Fruit fly (Drosophila melanogaster) whole organism, embryonic: Measurements from ENCODE around the gene Atg18b.

Source experiments
- Adf1 ChIP-seq: fragments of 200-800 bp; sonication (Bioruptor generic); IDR thresholded peaks from 2 replicates; pipeline ENCODE4 v1.3.6; 2022; ENCODE audit warnings: missing biosample characterization, missing genetic modification characterization
- Atf-2 ChIP-seq: fragments of 200-800 bp; sonication (Bioruptor generic); optimal IDR thresholded peaks from 2 replicates; lab custom pipeline; 2016; ENCODE audit warnings: missing biosample characterization, missing genetic modification characterization
- Atf3 ChIP-seq: fragments of 200-800 bp; sonication (Bioruptor generic); optimal IDR thresholded peaks from 3 replicates; lab custom pipeline; 2016; ENCODE audit warnings: missing biosample characterization, missing genetic modification characterization
- B-H2 ChIP-seq: fragments of 200-800 bp; sonication (Bioruptor generic); optimal IDR thresholded peaks from 2 replicates; lab custom pipeline; 2018; ENCODE audit warnings: missing biosample characterization, mild to moderate bottlenecking, missing genetic modification characterization
- CG1024 ChIP-seq: fragments of 200-800 bp; sonication (Bioruptor generic); IDR thresholded peaks from 2 replicates; pipeline ENCODE4 v1.3.6; 2022; ENCODE audit warnings: missing biosample characterization, missing genetic modification characterization
- CG10267 ChIP-seq: fragments of 200-800 bp; sonication (Bioruptor generic); optimal IDR thresholded peaks from 2 replicates; lab custom pipeline; 2018; ENCODE audit warnings: missing biosample characterization, mild to moderate bottlenecking, missing genetic modification characterization, moderate library complexity
- CG10979 ChIP-seq: fragments of 200-800 bp; sonication (Bioruptor generic); optimal IDR thresholded peaks from 2 replicates; lab custom pipeline; 2018; ENCODE audit warnings: missing biosample characterization, mild to moderate bottlenecking, missing genetic modification characterization, moderate library complexity
- CG11456 ChIP-seq: fragments of 200-800 bp; sonication (Bioruptor generic); IDR thresholded peaks from 3 replicates; pipeline ENCODE4 v1.3.6; 2022; ENCODE audit warnings: missing biosample characterization, missing genetic modification characterization
- CG12299 ChIP-seq: fragments of 200-800 bp; sonication (Bioruptor generic); optimal IDR thresholded peaks from 2 replicates; lab custom pipeline; 2018; ENCODE audit warnings: missing biosample characterization, mild to moderate bottlenecking, missing genetic modification characterization
- CG12769 ChIP-seq: fragments of 200-800 bp; sonication (Bioruptor generic); optimal IDR thresholded peaks from 2 replicates; lab custom pipeline; 2019; ENCODE audit warnings: missing biosample characterization, mild to moderate bottlenecking, missing genetic modification characterization, moderate library complexity
- CG13123 ChIP-seq: fragments of 200-800 bp; sonication (Bioruptor generic); optimal IDR thresholded peaks from 2 replicates; lab custom pipeline; 2016; ENCODE audit warnings: missing biosample characterization, missing genetic modification characterization
- CG13624 ChIP-seq: fragments of 200-800 bp; sonication (Bioruptor generic); optimal IDR thresholded peaks from 2 replicates; lab custom pipeline; 2016; ENCODE audit warnings: missing biosample characterization, missing genetic modification characterization
- CG17328 ChIP-seq: fragments of 200-800 bp; sonication (Bioruptor generic); IDR thresholded peaks from 2 replicates; pipeline ENCODE4 v1.3.6; 2022; ENCODE audit warnings: missing biosample characterization, missing genetic modification characterization
- CG17359 ChIP-seq: fragments of 200-800 bp; sonication (Bioruptor generic); optimal IDR thresholded peaks from 3 replicates; lab custom pipeline; 2018; ENCODE audit warnings: missing biosample characterization, mild to moderate bottlenecking, missing genetic modification characterization, moderate library complexity
- CG1832 ChIP-seq: fragments of 200-800 bp; sonication (Bioruptor generic); optimal IDR thresholded peaks from 2 replicates; lab custom pipeline; 2017; ENCODE audit warnings: missing biosample characterization, mild to moderate bottlenecking, missing genetic modification characterization, inconsistent platforms
- CG3065 ChIP-seq: fragments of 200-800 bp; sonication (Bioruptor generic); optimal IDR thresholded peaks from 2 replicates; lab custom pipeline; 2016; ENCODE audit warnings: missing biosample characterization, missing genetic modification characterization
- CG3163 ChIP-seq: fragments of 200-800 bp; sonication (Bioruptor generic); optimal IDR thresholded peaks from 3 replicates; lab custom pipeline; 2016; ENCODE audit warnings: missing biosample characterization, missing genetic modification characterization
- CG3281 ChIP-seq: fragments of 200-800 bp; sonication (Bioruptor generic); optimal IDR thresholded peaks from 3 replicates; lab custom pipeline; 2017; ENCODE audit warnings: missing biosample characterization, mild to moderate bottlenecking, missing genetic modification characterization
- CG4360 ChIP-seq: fragments of 200-800 bp; sonication (Bioruptor generic); IDR thresholded peaks from 2 replicates; pipeline ENCODE4 v1.3.6; 2022; ENCODE audit warnings: missing biosample characterization, missing genetic modification characterization
- CG4404 ChIP-seq: fragments of 200-800 bp; sonication (Bioruptor generic); IDR thresholded peaks from 2 replicates; pipeline ENCODE4 v1.3.6; 2022; ENCODE audit warnings: missing biosample characterization, missing genetic modification characterization
- CG6254 ChIP-seq: fragments of 200-800 bp; sonication (Bioruptor generic); optimal IDR thresholded peaks from 3 replicates; lab custom pipeline; 2017; ENCODE audit warnings: mild to moderate bottlenecking, missing biosample characterization, missing genetic modification reagents, missing genetic modification characterization
- CG6791 ChIP-seq: fragments of 200-800 bp; sonication (Bioruptor generic); IDR thresholded peaks from 3 replicates; pipeline ENCODE4 v1.3.6; 2022; ENCODE audit warnings: missing biosample characterization, missing genetic modification characterization; ENCODE audit not compliant: partially characterized antibody
- CG7372 ChIP-seq: fragments of 200-800 bp; sonication (Bioruptor generic); IDR thresholded peaks from 2 replicates; pipeline ENCODE4 v1.3.6; 2022; ENCODE audit warnings: missing biosample characterization, missing genetic modification characterization
- CG7786 ChIP-seq: fragments of 200-800 bp; sonication (Bioruptor generic); optimal IDR thresholded peaks from 2 replicates; lab custom pipeline; 2016; ENCODE audit warnings: missing biosample characterization, missing genetic modification characterization
- CG8089 ChIP-seq: fragments of 200-800 bp; sonication (Bioruptor generic); optimal IDR thresholded peaks from 3 replicates; lab custom pipeline; 2016; ENCODE audit warnings: missing biosample characterization, missing genetic modification characterization
- CG8290 ChIP-seq, 3 experiments: fragments of 200-800 bp; sonication (Bioruptor generic); optimal IDR thresholded peaks; 2 replicates each; lab custom pipeline; 2016 to 2019; ENCODE audit warnings: missing biosample characterization in 3 of 3, missing genetic modification characterization in 3 of 3, mild to moderate bottlenecking in 2 of 3, moderate library complexity in 1 of 3
- CG9437 ChIP-seq: fragments of 200-800 bp; sonication (Bioruptor generic); optimal IDR thresholded peaks from 2 replicates; lab custom pipeline; 2018; ENCODE audit warnings: missing biosample characterization, mild to moderate bottlenecking, missing genetic modification characterization
- CG9817 ChIP-seq: fragments of 200-800 bp; sonication (Bioruptor generic); optimal IDR thresholded peaks from 2 replicates; lab custom pipeline; 2018; ENCODE audit warnings: missing biosample characterization, mild to moderate bottlenecking, missing genetic modification characterization, moderate library complexity
- Dbx ChIP-seq: fragments of 200-800 bp; sonication (Bioruptor generic); IDR thresholded peaks from 3 replicates; pipeline ENCODE4 v1.3.6; 2022; ENCODE audit warnings: missing biosample characterization, missing genetic modification characterization
- Dfd ChIP-seq, 2 experiments: fragments of >200 bp; optimal IDR thresholded peaks; 2 replicates each; lab custom pipeline; 2017; ENCODE audit warnings: missing biosample characterization in 2 of 2, missing genetic modification characterization in 2 of 2
- Dref ChIP-seq: fragments of 200-800 bp; sonication (Bioruptor generic); IDR thresholded peaks from 2 replicates; pipeline ENCODE4 v1.3.6; 2022; ENCODE audit warnings: missing biosample characterization, missing genetic modification characterization
- Hr39 ChIP-seq: fragments of >200 bp; optimal IDR thresholded peaks from 2 replicates; lab custom pipeline; 2017
- Hr78 ChIP-seq, 2 experiments: fragments of 200-800 bp in 1 of 2; fragments of >200 bp in 1 of 2; sonication (Bioruptor generic) in 1 of 2; optimal IDR thresholded peaks; 2 replicates each; lab custom pipeline; 2017 to 2019; ENCODE audit warnings: missing biosample characterization in 2 of 2, missing genetic modification characterization in 2 of 2, mild to moderate bottlenecking in 1 of 2, moderate library complexity in 1 of 2
- Mes4 ChIP-seq: fragments of 200-800 bp; sonication (Bioruptor generic); optimal IDR thresholded peaks from 2 replicates; lab custom pipeline; 2016; ENCODE audit warnings: missing biosample characterization, missing genetic modification characterization
- Nf-YC ChIP-seq: fragments of 200-800 bp; optimal IDR thresholded peaks from 3 replicates; lab custom pipeline; 2019; ENCODE audit warnings: missing biosample characterization, mild to moderate bottlenecking, missing genetic modification characterization, moderate library complexity
- Poxn ChIP-seq: fragments of 200-800 bp; sonication (Bioruptor generic); IDR thresholded peaks from 2 replicates; pipeline ENCODE4 v1.3.6; 2022; ENCODE audit warnings: missing biosample characterization, missing genetic modification characterization
- Rx ChIP-seq: fragments of 200-800 bp; sonication (Bioruptor generic); IDR thresholded peaks from 2 replicates; pipeline ENCODE4 v1.3.6; 2022; ENCODE audit warnings: missing biosample characterization, missing genetic modification characterization
- Sox100B ChIP-seq: fragments of 200-800 bp; sonication (Bioruptor generic); optimal IDR thresholded peaks from 3 replicates; lab custom pipeline; 2018; ENCODE audit warnings: missing biosample characterization, mild to moderate bottlenecking, missing genetic modification characterization
- bcd ChIP-seq: fragments of 200-800 bp; sonication (Bioruptor generic); optimal IDR thresholded peaks from 2 replicates; lab custom pipeline; 2017; ENCODE audit warnings: missing biosample characterization, mild to moderate bottlenecking, missing genetic modification characterization
- caup ChIP-seq: fragments of 200-800 bp; sonication (Bioruptor generic); optimal IDR thresholded peaks from 3 replicates; lab custom pipeline; 2017; ENCODE audit warnings: missing biosample characterization, mild to moderate bottlenecking, missing genetic modification characterization, moderate library complexity; ENCODE audit not compliant: severe bottlenecking
- dm ChIP-seq: fragments of 200-800 bp; sonication (Bioruptor generic); optimal IDR thresholded peaks from 3 replicates; lab custom pipeline; 2016; ENCODE audit warnings: missing biosample characterization, missing genetic modification characterization
- ems ChIP-seq: fragments of 200-800 bp; sonication (Bioruptor generic); optimal IDR thresholded peaks from 3 replicates; lab custom pipeline; 2016; ENCODE audit warnings: missing biosample characterization, missing genetic modification characterization
- jumu ChIP-seq: fragments of 200-800 bp; sonication (Bioruptor generic); optimal IDR thresholded peaks from 3 replicates; lab custom pipeline; 2016; ENCODE audit warnings: missing biosample characterization, missing genetic modification characterization
- pb ChIP-seq: fragments of 200-800 bp; sonication (Bioruptor generic); optimal IDR thresholded peaks from 3 replicates; lab custom pipeline; 2016; ENCODE audit warnings: missing biosample characterization, missing genetic modification characterization
- psq ChIP-seq: fragments of 200-800 bp; sonication (Bioruptor generic); optimal IDR thresholded peaks from 2 replicates; lab custom pipeline; 2017; ENCODE audit warnings: missing biosample characterization, missing genetic modification characterization
- slbo ChIP-seq: fragments of 200-800 bp; sonication (Bioruptor generic); IDR thresholded peaks from 2 replicates; pipeline ENCODE4 v1.3.6; 2022; ENCODE audit warnings: missing biosample characterization, missing genetic modification characterization
- sna ChIP-seq: fragments of 200-800 bp; sonication (Bioruptor generic); IDR thresholded peaks from 2 replicates; pipeline ENCODE4 v1.3.6; 2022; ENCODE audit warnings: missing biosample characterization, missing genetic modification characterization; ENCODE audit not compliant: partially characterized antibody
- tll ChIP-seq, 2 experiments: fragments of 200-800 bp in 1 of 2; fragments of >200 bp in 1 of 2; sonication (Bioruptor generic) in 1 of 2; optimal IDR thresholded peaks; 2 replicates each; lab custom pipeline; 2017 to 2019; ENCODE audit warnings: missing biosample characterization in 2 of 2, missing genetic modification characterization in 2 of 2, mild to moderate bottlenecking in 1 of 2, moderate library complexity in 1 of 2
- ttk ChIP-seq: fragments of 200-800 bp; sonication (Bioruptor generic); IDR thresholded peaks from 2 replicates; pipeline ENCODE4 v2.1.2; 2022; ENCODE audit warnings: missing biosample characterization, missing genetic modification characterization
- wdn ChIP-seq: fragments of 200-800 bp; sonication (Bioruptor generic); IDR thresholded peaks from 2 replicates; pipeline ENCODE4 v1.3.6; 2022; ENCODE audit warnings: missing biosample characterization, missing genetic modification characterization
- yki ChIP-seq: fragments of >200 bp; optimal IDR thresholded peaks from 3 replicates; lab custom pipeline; 2018

Atg18b gene

DNA sequence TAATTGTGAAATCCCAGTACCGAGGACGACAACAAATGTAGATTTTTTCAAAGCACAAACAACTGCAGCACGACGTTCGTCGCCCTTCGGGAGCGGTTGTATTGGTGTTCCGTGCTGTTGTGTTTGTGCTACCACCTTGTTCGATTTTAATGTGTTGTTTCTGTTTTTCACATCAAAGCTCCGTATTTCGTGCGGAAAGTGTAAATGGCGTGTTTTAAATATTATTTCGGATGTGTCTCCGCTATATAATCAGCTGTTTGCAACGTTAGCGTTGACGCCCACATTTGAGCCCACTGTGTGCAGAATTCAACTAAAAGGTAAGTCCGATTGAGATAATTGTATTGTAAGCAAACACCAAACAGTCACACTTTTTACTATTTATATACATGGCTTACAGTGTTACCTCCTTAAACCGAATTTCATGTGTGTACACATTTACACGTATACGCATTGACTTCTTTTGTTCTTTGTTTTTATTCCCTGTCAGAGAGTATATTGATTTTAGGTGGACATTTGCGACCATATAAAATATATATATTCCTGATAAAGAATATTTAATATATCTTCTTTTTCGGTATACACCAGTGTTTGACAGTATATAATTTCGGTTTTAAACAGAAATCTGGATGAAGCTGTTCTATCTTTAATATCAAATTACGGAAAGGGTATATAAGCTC, 43.2 kb upstream of the Atg18b start (continued):
- no peak for TF ChIP-seq CG12299 (tag; lab: Kevin White, UChicago)
- peak; percentile 30; the same call in 1 of the 2 replicates for TF ChIP-seq CG1024 (GFP tag; lab: Robert Waterston, UW)
- TF ChIP-seq Nf-YC (tag; lab: Kevin White, UChicago) = no peak
- TF ChIP-seq Hr78 (GFP tag; optimal IDR thresholded peaks at IDR 0.05; lab: Kevin White, UChicago) = no peak
- TF ChIP-seq ttk (GFP tag; lab: Robert Waterston, UW) = no peak
- TF ChIP-seq CG9817 (tag; lab: Kevin White, UChicago) = no peak
- TF ChIP-seq jumu (GFP tag; lab: Kevin White, UChicago) = no peak
- peak; percentile 60 for TF ChIP-seq Sox100B (GFP tag; lab: Kevin White, UChicago)
- TF ChIP-seq CG1832 = no peak
- no peak for TF ChIP-seq CG3163 (GFP tag; lab: Kevin White, UChicago)
- no peak for TF ChIP-seq CG8089
- TF ChIP-seq Dref (GFP tag; lab: Robert Waterston, UW) = no peak
- no peak for TF ChIP-seq Hr39 (lab: Kevin White, UChicago)
- no peak for TF ChIP-seq dm (GFP tag; lab: Kevin White, UChicago)
- TF ChIP-seq CG11456 (GFP tag; lab: Robert Waterston, UW) = no peak
- no peak for TF ChIP-seq CG12769 (tag; lab: Kevin White, UChicago)
- TF ChIP-seq CG7372 (GFP tag; lab: Robert Waterston, UW) = no peak
- TF ChIP-seq Poxn (GFP tag; lab: Robert Waterston, UW) = no peak
- no peak for TF ChIP-seq caup (GFP tag; lab: Kevin White, UChicago)
- TF ChIP-seq Atf3 = no peak
- no peak for TF ChIP-seq CG3065
- no peak for TF ChIP-seq Adf1 (GFP tag; lab: Robert Waterston, UW)
- no peak for TF ChIP-seq CG13123 (GFP tag; lab: Kevin White, UChicago)
- no peak for TF ChIP-seq CG4360 (GFP tag; lab: Robert Waterston, UW)
- TF ChIP-seq sna (GFP tag; lab: Robert Waterston, UW) = no peak
- no peak for TF ChIP-seq bcd (GFP tag; lab: Kevin White, UChicago)
- no peak for TF ChIP-seq CG17328 (GFP tag; lab: Robert Waterston, UW)
- TF ChIP-seq Dbx (GFP tag; lab: Robert Waterston, UW) = no peak
- TF ChIP-seq Atf-2 (GFP tag; lab: Kevin White, UChicago) = no peak
- no peak for TF ChIP-seq pb
- TF ChIP-seq CG4404 (GFP tag; lab: Robert Waterston, UW) = no peak
- TF ChIP-seq CG7786 = no peak
- TF ChIP-seq CG17359 (tag; lab: Kevin White, UChicago) = no peak
- peak; percentile 37 for TF ChIP-seq CG3281 (GFP tag; lab: Kevin White, UChicago)
- TF ChIP-seq CG10979 (tag; lab: Kevin White, UChicago) = peak; percentile 44
- TF ChIP-seq CG9437 (GFP tag; lab: Kevin White, UChicago) = peak; percentile 14
- TF ChIP-seq Dfd (GFP tag; optimal IDR thresholded peaks at IDR 0.05; lab: Kevin White, UChicago) = no peak
- no peak for TF ChIP-seq CG8290 (GFP tag; optimal IDR thresholded peaks at IDR 0.05; lab: Kevin White, UChicago)
- TF ChIP-seq CG8290 (tag; optimal IDR thresholded peaks at IDR 0.05; lab: Kevin White, UChicago) = peak; percentile 14 to 20
- TF ChIP-seq slbo (GFP tag; lab: Robert Waterston, UW) = no peak; the same call in 1 of the 2 replicates
- no peak for TF ChIP-seq psq (GFP tag; lab: Kevin White, UChicago)
- no peak for TF ChIP-seq yki (lab: Kevin White, UChicago)
- no peak for TF ChIP-seq wdn (GFP tag; lab: Robert Waterston, UW)
- no peak for TF ChIP-seq CG6791 (GFP tag; lab: Robert Waterston, UW)
- no peak for TF ChIP-seq ems (GFP tag; lab: Kevin White, UChicago)
- no peak for TF ChIP-seq CG13624 (GFP tag; lab: Kevin White, UChicago)
- TF ChIP-seq tll (GFP tag; optimal IDR thresholded peaks at IDR 0.05; lab: Kevin White, UChicago) = peak in 1 of 2 experiments; percentile 45
- no peak for TF ChIP-seq CG6254 (GFP tag; lab: Kevin White, UChicago)
- no peak for TF ChIP-seq B-H2 (GFP tag; lab: Kevin White, UChicago)
- TF ChIP-seq Rx (GFP tag; lab: Robert Waterston, UW) = no peak
- no peak for TF ChIP-seq Mes4 (GFP tag; lab: Kevin White, UChicago)
- peak; percentile 42 for TF ChIP-seq CG10267 (tag; lab: Kevin White, UChicago)
